Worm (Caenorhabditis elegans): ENCODE measurements around the gene fln-1.

DNA sequence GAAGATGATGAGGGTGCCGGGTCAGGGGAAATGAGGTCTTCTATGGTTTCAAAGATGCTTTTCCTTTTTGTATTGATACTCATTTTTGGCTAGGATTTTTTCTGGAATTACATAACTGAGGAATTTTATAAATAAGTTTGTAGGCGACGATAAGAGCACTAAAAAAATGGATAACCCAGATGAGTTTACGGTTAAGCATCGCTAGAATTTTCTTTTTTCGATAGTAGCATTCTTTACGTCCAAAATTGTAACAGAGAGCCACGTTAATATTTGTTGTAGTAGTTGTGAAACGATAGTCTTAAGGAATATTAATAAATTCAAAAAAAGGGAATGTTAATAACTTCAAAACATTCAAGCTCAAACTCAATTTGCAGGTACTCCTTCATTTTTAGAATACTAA lies 62.2 kb downstream of the fln-1 start, which contains the start of gene snai-1:
- TF ChIP-seq snpc-4 (tag; optimal IDR thresholded peaks at IDR 0.05): no peak
- no peak for TF ChIP-seq lin-39 (tag; optimal IDR thresholded peaks at IDR 0.05)
- TF ChIP-seq aly-2 (tag; optimal IDR thresholded peaks at IDR 0.05): no peak
- no peak for TF ChIP-seq fkh-10 (GFP tag; optimal IDR thresholded peaks at IDR 0.05)
- no peak for TF ChIP-seq unc-39 (tag; optimal IDR thresholded peaks at IDR 0.05)
